Worm (Caenorhabditis elegans) whole organism, young adult: Measurements from ENCODE around the gene srg-38.

Experiments used
- B0019.2 ChIP-seq: fragments of 200-800 bp; sonication (Bioruptor generic); conservative IDR thresholded peaks from 2 replicates; pipeline ENCODE4 v1.3.6; 2022; ENCODE audit warnings: missing genetic modification reagents, missing genetic modification characterization, missing compliant biosample characterization
- B0035.1 ChIP-seq: sonication (generic microtip); optimal IDR thresholded peaks from 2 replicates; lab custom pipeline; 2016; ENCODE audit warnings: missing genetic modification characterization, mild to moderate bottlenecking, missing compliant biosample characterization, missing genotype, missing genetic modification reagents
- D2030.7 ChIP-seq: fragments of 200-800 bp; sonication (Bioruptor generic); IDR thresholded peaks from 2 replicates; pipeline ENCODE4 v1.3.6; 2022; ENCODE audit warnings: missing genetic modification reagents, missing genetic modification characterization, missing compliant biosample characterization
- F10E7.11 ChIP-seq: sonication (generic microtip); optimal IDR thresholded peaks from 2 replicates; lab custom pipeline; 2017; ENCODE audit warnings: mild to moderate bottlenecking, missing genetic modification characterization, moderate library complexity, missing compliant biosample characterization
- F39B2.1 ChIP-seq: fragments of 200-800 bp; sonication (Bioruptor generic); IDR thresholded peaks from 2 replicates; pipeline ENCODE4 v1.3.6; 2022; ENCODE audit warnings: missing genetic modification reagents, missing genetic modification characterization, missing compliant biosample characterization
- F49E8.2 ChIP-seq: sonication (generic microtip); optimal IDR thresholded peaks from 3 replicates; lab custom pipeline; 2017; ENCODE audit warnings: missing genetic modification characterization, mild to moderate bottlenecking, missing compliant biosample characterization, antibody characterized with exemption, moderate library complexity; ENCODE audit not compliant: insufficient read depth
- F55B11.4 ChIP-seq: sonication (generic microtip); optimal IDR thresholded peaks from 2 replicates; lab custom pipeline; 2016; ENCODE audit warnings: missing compliant biosample characterization, missing genetic modification characterization, borderline replicate concordance; ENCODE audit not compliant: insufficient read depth
- F57A8.1 ChIP-seq: fragments of 200-800 bp; sonication (Bioruptor generic); optimal IDR thresholded peaks from 2 replicates; lab custom pipeline; 2018; ENCODE audit warnings: mild to moderate bottlenecking, missing genetic modification characterization, moderate library complexity, missing compliant biosample characterization
- K11D2.4 ChIP-seq: fragments of 200-800 bp; sonication (Bioruptor generic); IDR thresholded peaks from 2 replicates; pipeline ENCODE4 v1.3.6; 2022; ENCODE audit warnings: missing genetic modification reagents, missing genetic modification characterization, missing compliant biosample characterization
- K12H6.12 ChIP-seq: fragments of 200-800 bp; sonication (Bioruptor generic); optimal IDR thresholded peaks from 2 replicates; lab custom pipeline; 2018; ENCODE audit warnings: mild to moderate bottlenecking, missing genetic modification characterization, missing compliant biosample characterization
- T07F8.4 ChIP-seq: sonication (generic microtip); optimal IDR thresholded peaks from 2 replicates; lab custom pipeline; 2016; ENCODE audit warnings: mild to moderate bottlenecking, missing genetic modification characterization, moderate library complexity, missing compliant biosample characterization
- Y67H2A.10 ChIP-seq: fragments of 200-800 bp; sonication (Bioruptor generic); conservative IDR thresholded peaks from 2 replicates; pipeline ENCODE4 v1.3.6; 2022; ENCODE audit warnings: missing genetic modification reagents, missing genetic modification characterization, missing compliant biosample characterization
- ama-1 ChIP-seq, 3 experiments: fragments of 150-350 bp in 1 of 3; sonication (generic microtip) in 2 of 3; optimal IDR thresholded peaks; 2 replicates each; lab custom pipeline; 2014 to 2018; ENCODE audit warnings: missing biosample characterization in 2 of 3, missing genetic modification characterization in 2 of 3, missing genetic modification reagents in 2 of 3
- aptf-2 ChIP-seq: fragments of 200-800 bp; sonication (Bioruptor generic); conservative IDR thresholded peaks from 2 replicates; pipeline ENCODE4 v1.3.6; 2022; ENCODE audit warnings: missing genetic modification reagents, missing genetic modification characterization, missing compliant biosample characterization
- atf-7 ChIP-seq: sonication (generic microtip); optimal IDR thresholded peaks from 2 replicates; lab custom pipeline; 2017; ENCODE audit warnings: mild to moderate bottlenecking, missing genetic modification characterization, missing compliant biosample characterization
- athp-1 ChIP-seq: sonication (generic microtip); optimal IDR thresholded peaks from 2 replicates; lab custom pipeline; 2017; ENCODE audit warnings: mild to moderate bottlenecking, missing genetic modification characterization, missing compliant biosample characterization
- attf-5 ChIP-seq: fragments of 200-800 bp; sonication (Bioruptor generic); optimal IDR thresholded peaks from 2 replicates; lab custom pipeline; 2018; ENCODE audit warnings: mild to moderate bottlenecking, missing genetic modification characterization, missing compliant biosample characterization
- attf-6 ChIP-seq: fragments of 200-800 bp; sonication (Bioruptor generic); IDR thresholded peaks from 2 replicates; pipeline ENCODE4 v1.3.6; 2022; ENCODE audit warnings: missing genetic modification reagents, missing genetic modification characterization, missing compliant biosample characterization
- bed-1 ChIP-seq: fragments of 200-800 bp; sonication (Bioruptor generic); IDR thresholded peaks from 2 replicates; pipeline ENCODE4 v1.3.6; 2022; ENCODE audit warnings: missing genetic modification reagents, missing genetic modification characterization, missing compliant biosample characterization
- ceh-100 ChIP-seq: fragments of 200-800 bp; sonication (Bioruptor generic); IDR thresholded peaks from 2 replicates; pipeline ENCODE4 v1.3.6; 2022; ENCODE audit warnings: missing genetic modification reagents, missing genetic modification characterization, missing compliant biosample characterization
- ceh-58 ChIP-seq: fragments of 200-800 bp; sonication (Bioruptor generic); IDR thresholded peaks from 2 replicates; pipeline ENCODE4 v1.3.6; 2022; ENCODE audit warnings: missing genetic modification characterization, missing compliant biosample characterization
- die-1 ChIP-seq: sonication (generic microtip); optimal IDR thresholded peaks from 2 replicates; lab custom pipeline; 2016; ENCODE audit warnings: missing genotype, mild to moderate bottlenecking, missing genetic modification characterization, missing compliant biosample characterization
- dpff-1 ChIP-seq: sonication (generic microtip); optimal IDR thresholded peaks from 2 replicates; lab custom pipeline; 2017; ENCODE audit warnings: mild to moderate bottlenecking, missing genetic modification characterization, missing compliant biosample characterization
- fkh-3 ChIP-seq: sonication (generic microtip); optimal IDR thresholded peaks from 2 replicates; lab custom pipeline; 2016; ENCODE audit warnings: mild to moderate bottlenecking, missing genetic modification characterization, missing compliant biosample characterization
- gei-17 ChIP-seq: fragments of 200-800 bp; sonication (Bioruptor generic); optimal IDR thresholded peaks from 2 replicates; lab custom pipeline; 2018; ENCODE audit warnings: mild to moderate bottlenecking, missing genetic modification characterization, missing compliant biosample characterization
- hlh-12 ChIP-seq: sonication (generic microtip); optimal IDR thresholded peaks from 2 replicates; lab custom pipeline; 2016; ENCODE audit warnings: missing genetic modification characterization, missing compliant biosample characterization
- hrde-1 ChIP-seq: sonication (generic microtip); optimal IDR thresholded peaks from 2 replicates; lab custom pipeline; 2016; ENCODE audit warnings: missing genetic modification characterization, mild to moderate bottlenecking, missing compliant biosample characterization, moderate library complexity, missing genotype, missing genetic modification reagents, borderline replicate concordance
- hsf-1 ChIP-seq: fragments of 200-800 bp; sonication (Bioruptor generic); IDR thresholded peaks from 2 replicates; pipeline ENCODE4 v1.3.6; 2022; ENCODE audit warnings: missing genetic modification reagents, missing genetic modification characterization, missing compliant biosample characterization
- lag-1 ChIP-seq: fragments of 200-800 bp; sonication (Bioruptor generic); IDR thresholded peaks from 2 replicates; pipeline ENCODE4 v1.3.6; 2022; ENCODE audit warnings: missing genetic modification reagents, missing genetic modification characterization, missing compliant biosample characterization
- let-526 ChIP-seq: fragments of 200-800 bp; sonication (Bioruptor generic); IDR thresholded peaks from 2 replicates; pipeline ENCODE4 v1.3.6; 2022; ENCODE audit warnings: missing genetic modification reagents, missing genetic modification characterization, missing compliant biosample characterization
- let-607 ChIP-seq, 2 experiments: fragments of 200-800 bp in 1 of 2; sonication (Bioruptor generic) in 1 of 2; sonication (generic microtip) in 1 of 2; optimal IDR thresholded peaks; 2 replicates each; lab custom pipeline; 2016 to 2018; ENCODE audit warnings: mild to moderate bottlenecking in 2 of 2, missing compliant biosample characterization in 2 of 2, missing genetic modification characterization in 2 of 2, moderate library complexity in 2 of 2, missing genotype in 1 of 2
- lin-54 ChIP-seq: fragments of 200-800 bp; sonication (Bioruptor generic); optimal IDR thresholded peaks from 2 replicates; lab custom pipeline; 2018; ENCODE audit warnings: mild to moderate bottlenecking, missing genetic modification characterization, missing compliant biosample characterization
- madf-8 ChIP-seq: fragments of 200-800 bp; sonication (Bioruptor generic); conservative IDR thresholded peaks from 2 replicates; pipeline ENCODE4 v1.3.6; 2022; ENCODE audit warnings: missing genetic modification reagents, missing genetic modification characterization, missing compliant biosample characterization
- mxl-1 ChIP-seq: sonication (generic microtip); optimal IDR thresholded peaks from 2 replicates; lab custom pipeline; 2016; ENCODE audit warnings: missing genetic modification characterization, missing compliant biosample characterization
- nfya-2 ChIP-seq: fragments of 200-800 bp; sonication (Bioruptor generic); IDR thresholded peaks from 2 replicates; pipeline ENCODE4 v1.3.6; 2022; ENCODE audit warnings: missing genetic modification reagents, missing genetic modification characterization, missing compliant biosample characterization
- nhr-179 ChIP-seq: sonication (generic microtip); optimal IDR thresholded peaks from 2 replicates; lab custom pipeline; 2016; ENCODE audit warnings: mild to moderate bottlenecking, missing genetic modification characterization, missing compliant biosample characterization
- nhr-80 ChIP-seq: sonication (generic microtip); optimal IDR thresholded peaks from 2 replicates; lab custom pipeline; 2016; ENCODE audit warnings: missing genetic modification characterization, missing compliant biosample characterization
- nhr-90 ChIP-seq: sonication (generic microtip); optimal IDR thresholded peaks from 2 replicates; lab custom pipeline; 2016; ENCODE audit warnings: missing genotype, mild to moderate bottlenecking, missing genetic modification characterization, missing compliant biosample characterization
- rpc-1 ChIP-seq, 2 experiments: fragments of 150-350 bp in 1 of 2; sonication (generic microtip) in 1 of 2; optimal IDR thresholded peaks; 2 replicates each; lab custom pipeline; 2014 to 2018; ENCODE audit warnings: missing biosample characterization in 1 of 2, missing genetic modification characterization in 1 of 2, missing genetic modification reagents in 1 of 2, missing genotype in 1 of 2
- sdz-38 ChIP-seq: sonication (generic microtip); optimal IDR thresholded peaks from 2 replicates; lab custom pipeline; 2016; ENCODE audit warnings: missing genotype, missing genetic modification characterization, missing compliant biosample characterization
- sea-2 ChIP-seq: fragments of 200-800 bp; sonication (Bioruptor generic); IDR thresholded peaks from 2 replicates; pipeline ENCODE4 v1.3.6; 2022; ENCODE audit warnings: missing genetic modification characterization, missing compliant biosample characterization
- snpc-1.1 ChIP-seq: sonication (generic microtip); optimal IDR thresholded peaks from 2 replicates; lab custom pipeline; 2017; ENCODE audit warnings: missing genetic modification characterization, mild to moderate bottlenecking, missing compliant biosample characterization, antibody characterized with exemption, moderate library complexity, missing genotype, missing genetic modification reagents; ENCODE audit not compliant: insufficient read depth
- snpc-1.3 ChIP-seq: sonication (generic microtip); optimal IDR thresholded peaks from 2 replicates; lab custom pipeline; 2017; ENCODE audit warnings: missing genetic modification characterization, mild to moderate bottlenecking, missing compliant biosample characterization, antibody characterized with exemption, moderate library complexity, missing genotype, missing genetic modification reagents; ENCODE audit not compliant: insufficient read depth
- tbx-9 ChIP-seq: sonication (generic microtip); optimal IDR thresholded peaks from 2 replicates; lab custom pipeline; 2016; ENCODE audit warnings: borderline replicate concordance, missing genetic modification characterization, inconsistent platforms, missing compliant biosample characterization
- tlf-1 ChIP-seq: fragments of 200-800 bp; sonication (Bioruptor generic); optimal IDR thresholded peaks from 2 replicates; lab custom pipeline; 2018; ENCODE audit warnings: mild to moderate bottlenecking, missing genetic modification characterization, missing compliant biosample characterization
- zim-3 ChIP-seq: sonication (generic microtip); optimal IDR thresholded peaks from 2 replicates; lab custom pipeline; 2017; ENCODE audit warnings: mild to moderate bottlenecking, missing genetic modification characterization, moderate library complexity, missing compliant biosample characterization
- ztf-18 ChIP-seq: sonication (generic microtip); optimal IDR thresholded peaks from 2 replicates; lab custom pipeline; 2016; ENCODE audit warnings: missing genotype, mild to moderate bottlenecking, missing genetic modification characterization, missing compliant biosample characterization

srg-38 gene

DNA sequence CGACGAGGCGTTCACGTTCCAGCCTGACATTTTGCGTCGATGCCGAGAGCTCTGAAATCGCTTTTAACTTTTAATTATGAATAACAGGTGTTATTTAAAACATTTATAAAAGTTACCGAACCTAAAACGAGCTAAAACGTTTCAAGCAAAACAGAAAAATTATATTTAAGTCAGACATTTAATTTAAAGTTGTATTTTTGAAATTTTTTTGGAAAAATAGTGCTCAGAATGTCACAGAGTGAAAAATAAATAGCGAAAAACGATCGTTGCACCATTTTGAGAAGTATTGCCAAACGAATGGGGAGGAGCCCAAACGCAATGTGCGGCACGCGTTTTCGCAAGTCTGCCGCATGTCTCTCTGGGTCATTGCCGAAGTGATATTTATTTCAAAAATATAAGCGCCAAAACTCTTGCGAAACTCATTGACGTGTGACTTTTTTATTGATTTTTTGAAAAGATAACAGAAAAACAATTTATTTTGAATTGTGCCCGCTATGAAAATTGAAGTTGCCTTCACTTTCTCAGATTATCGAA lies 42.3 kb downstream of the srg-38 start, which contains the start of gene erfa-3 (continued):
- TF ChIP-seq nhr-179 (no peak), F49E8.2 (peak; percentile 39), attf-5 (GFP tag; lab: Kevin White, UChicago) (peak; percentile 85), B0019.2 (0 out of 2 replicates have a peak, but pooled peaks have one; percentile 21), snpc-1.3 (peak; percentile 25), ama-1 (optimal IDR thresholded peaks at IDR 0.05; lab: Kevin White, UChicago) (no peak), ama-1 (GFP tag; optimal IDR thresholded peaks at IDR 0.05; lab: Kevin White, UChicago) (peak in 1 of 2 experiments; percentile 30), F10E7.11 (tag; lab: Kevin White, UChicago) (no peak), F55B11.4 (tag; lab: Kevin White, UChicago) (no peak), rpc-1 (optimal IDR thresholded peaks at IDR 0.05; lab: Kevin White, UChicago) (peak; percentile 44), rpc-1 (tag; optimal IDR thresholded peaks at IDR 0.05; lab: Kevin White, UChicago) (no peak), mxl-1 (no peak), let-607 (tag; optimal IDR thresholded peaks at IDR 0.05; lab: Kevin White, UChicago) (peak in 1 of 2 experiments; percentile 2), B0035.1 (no peak), hrde-1 (tag; lab: Kevin White, UChicago) (no peak), T07F8.4 (tag; lab: Kevin White, UChicago) (no peak), aptf-2 (GFP tag; lab: Robert Waterston, UW) (no peak), fkh-3 (tag; lab: Kevin White, UChicago) (no peak), dpff-1 (tag; lab: Kevin White, UChicago) (no peak), F57A8.1 (no peak), hsf-1 (GFP tag; lab: Robert Waterston, UW) (no peak), gei-17 (GFP tag; lab: Kevin White, UChicago) (no peak), die-1 (tag; lab: Kevin White, UChicago) (peak; percentile 53), madf-8 (GFP tag; lab: Robert Waterston, UW) (no peak), nfya-2 (GFP tag; lab: Robert Waterston, UW) (no peak), ceh-58 (GFP tag; lab: Robert Waterston, UW) (no peak), K12H6.12 (tag; lab: Kevin White, UChicago) (no peak), attf-6 (GFP tag; lab: Robert Waterston, UW) (no peak), F39B2.1 (GFP tag; lab: Robert Waterston, UW) (no peak), nhr-90 (tag; lab: Kevin White, UChicago) (no peak), hlh-12 (tag; lab: Kevin White, UChicago) (no peak), lag-1 (GFP tag; lab: Robert Waterston, UW) (no peak), Y67H2A.10 (peak; percentile 49; the same call in 1 of the 2 replicates), snpc-1.1 (no peak), D2030.7 (GFP tag; lab: Robert Waterston, UW) (peak; percentile 38; the same call in 1 of the 2 replicates), nhr-80 (peak; percentile 63), sdz-38 (no peak), sea-2 (GFP tag; lab: Robert Waterston, UW) (no peak), lin-54 (peak; percentile 58), zim-3 (no peak), bed-1 (GFP tag; lab: Robert Waterston, UW) (no peak), let-526 (GFP tag; lab: Robert Waterston, UW) (0 out of 2 replicates have a peak, but pooled peaks have one; percentile 52), tbx-9 (tag; lab: Kevin White, UChicago) (no peak), K11D2.4 (GFP tag; lab: Robert Waterston, UW) (0 out of 2 replicates have a peak, but pooled peaks have one; percentile 41), atf-7 (no peak), athp-1 (tag; lab: Kevin White, UChicago) (peak; percentile 2), ztf-18 (tag; lab: Kevin White, UChicago) (peak; percentile 43), tlf-1 (GFP tag; lab: Kevin White, UChicago) (no peak), ceh-100 (peak; percentile 73)
